Worm (Caenorhabditis elegans): ENCODE results near the gene T05B4.12.

ce11 chrV:4112516-4112915 lies 13.3 kb downstream of the T05B4.12 start, which contains the start of gene srw-134:
- no peak for TF ChIP-seq flt-1 (GFP tag; IDR thresholded peaks at IDR 0.05)
- no peak for TF ChIP-seq med-1 (GFP tag; optimal IDR thresholded peaks at IDR 0.05; ENCODE audit: insufficient read depth)
- TF ChIP-seq cog-1 (tag; optimal IDR thresholded peaks at IDR 0.05), result no peak
- TF ChIP-seq T22C8.4 (GFP tag; IDR thresholded peaks at IDR 0.05), result no peak
- no peak for TF ChIP-seq tab-1 (GFP tag; IDR thresholded peaks at IDR 0.05)
- TF ChIP-seq klf-2 (GFP tag; conservative IDR thresholded peaks at IDR 0.05), result no peak
- no peak for TF ChIP-seq ztf-29 (GFP tag; IDR thresholded peaks at IDR 0.05)
- no peak for TF ChIP-seq ztf-23 (GFP tag; IDR thresholded peaks at IDR 0.05)
- TF ChIP-seq ref-1 (GFP tag; conservative IDR thresholded peaks at IDR 0.05), result no peak
